Fruit fly (Drosophila melanogaster): ENCODE data around the gene PGS1.

The PGS1 gene

dm6 chr3R:18758548-18759257 is 12.9 kb upstream of the PGS1 start, which contains the start of gene Epg5 (continued):
- TF ChIP-seq pan (optimal IDR thresholded peaks at IDR 0.05) (no peak), pan (GFP tag; optimal IDR thresholded peaks at IDR 0.05 in 1 of 2, IDR thresholded peaks at IDR 0.05 in 1 of 2) (peak in 1 of 2 experiments; percentile 56), CG8089 (GFP tag; optimal IDR thresholded peaks at IDR 0.05) (peak; percentile 45), ERR (GFP tag; optimal IDR thresholded peaks at IDR 0.05) (peak; percentile 20), CG8281 (tag; optimal IDR thresholded peaks at IDR 0.05) (no peak), CG2678 (tag; optimal IDR thresholded peaks at IDR 0.05) (no peak), gt (GFP tag; IDR thresholded peaks at IDR 0.05) (no peak), gfzf (GFP tag; optimal IDR thresholded peaks at IDR 0.05) (peak; percentile 27), Drgx (GFP tag; IDR thresholded peaks at IDR 0.05) (peak; percentile 43), CG5953 (GFP tag; IDR thresholded peaks at IDR 0.05) (no peak), Deaf1 (tag; optimal IDR thresholded peaks at IDR 0.05) (no peak), chinmo (GFP tag; IDR thresholded peaks at IDR 0.05; ENCODE audit: partially characterized antibody) (peak; percentile 88; the same call in 3 of the 4 replicates), nau (GFP tag; optimal IDR thresholded peaks at IDR 0.05) (no peak), H2.0 (GFP tag; IDR thresholded peaks at IDR 0.05) (no peak), chn (GFP tag; optimal IDR thresholded peaks at IDR 0.05) (peak; percentile 85), Bgb (GFP tag; IDR thresholded peaks at IDR 0.05; ENCODE audit: partially characterized antibody) (peak; percentile 96), CG10274 (GFP tag; optimal IDR thresholded peaks at IDR 0.05) (no peak), psq (GFP tag; optimal IDR thresholded peaks at IDR 0.05) (peak; percentile 60), CG5180 (GFP tag; optimal IDR thresholded peaks at IDR 0.05) (no peak), CG6683 (GFP tag; optimal IDR thresholded peaks at IDR 0.05) (no peak), Dad (GFP tag; optimal IDR thresholded peaks at IDR 0.05) (peak; percentile 69), CoRest (tag; optimal IDR thresholded peaks at IDR 0.05) (peak; percentile 84), CG18619 (GFP tag; optimal IDR thresholded peaks at IDR 0.05) (peak; percentile 54), vnd (GFP tag; IDR thresholded peaks at IDR 0.05; ENCODE audit: partially characterized antibody) (peak; percentile 99), CG4282 (GFP tag; optimal IDR thresholded peaks at IDR 0.05) (no peak), Poxn (GFP tag; IDR thresholded peaks at IDR 0.05) (peak; percentile 41; the same call in 1 of the 2 replicates), Kr (GFP tag; optimal IDR thresholded peaks at IDR 0.05) (no peak), Ptx1 (GFP tag; IDR thresholded peaks at IDR 0.05) (peak; percentile 83), lilli (GFP tag; optimal IDR thresholded peaks at IDR 0.05) (peak; percentile 89), btn (GFP tag; optimal IDR thresholded peaks at IDR 0.05) (peak; percentile 29), CG11695 (GFP tag; IDR thresholded peaks at IDR 0.05) (no peak), CG4424 (GFP tag; optimal IDR thresholded peaks at IDR 0.05) (peak; percentile 72), H15 (GFP tag; IDR thresholded peaks at IDR 0.05) (no peak), pum (GFP tag; optimal IDR thresholded peaks at IDR 0.05) (peak; percentile 67), Oli (tag; optimal IDR thresholded peaks at IDR 0.05) (no peak), fd102C (GFP tag; optimal IDR thresholded peaks at IDR 0.05) (no peak), kni (GFP tag; optimal IDR thresholded peaks at IDR 0.05) (no peak), gsb-n (tag; optimal IDR thresholded peaks at IDR 0.05) (no peak), BEAF-32 (GFP tag; optimal IDR thresholded peaks at IDR 0.05) (peak; percentile 98), oc (tag; optimal IDR thresholded peaks at IDR 0.05) (no peak), CG16813 (GFP tag; IDR thresholded peaks at IDR 0.05; ENCODE audit: partially characterized antibody) (peak; percentile 98), CG10565 (GFP tag; optimal IDR thresholded peaks at IDR 0.05) (no peak), HLH3B (GFP tag; IDR thresholded peaks at IDR 0.05) (peak; percentile 39; the same call in 1 of the 2 replicates), run (tag; optimal IDR thresholded peaks at IDR 0.05) (no peak), ttk (GFP tag; IDR thresholded peaks at IDR 0.05) (peak; percentile 61; the same call in 1 of the 2 replicates), dmrt11E (tag; optimal IDR thresholded peaks at IDR 0.05) (peak; percentile 50), Hr78 (GFP tag; optimal IDR thresholded peaks at IDR 0.05) (no peak), CG12155 (GFP tag; optimal IDR thresholded peaks at IDR 0.05) (peak; percentile 74), org-1 (GFP tag; optimal IDR thresholded peaks at IDR 0.05) (no peak)
